Fruit fly (Drosophila melanogaster) whole organism, embryonic: ENCODE data around the gene Arpc2.

Source experiments
- ATbp ChIP-seq: fragments of 200-800 bp; sonication (Bioruptor generic); optimal IDR thresholded peaks from 2 replicates; lab custom pipeline; 2017; ENCODE audit warnings: missing biosample characterization, mild to moderate bottlenecking, missing genetic modification characterization, missing genetic modification reagents
- Adf1 ChIP-seq: fragments of 200-800 bp; sonication (Bioruptor generic); IDR thresholded peaks from 2 replicates; pipeline ENCODE4 v1.3.6; 2022; ENCODE audit warnings: missing biosample characterization, missing genetic modification characterization
- Bgb ChIP-seq: fragments of 200-800 bp; sonication (Bioruptor generic); IDR thresholded peaks from 2 replicates; pipeline ENCODE4 v1.3.6; 2022; ENCODE audit warnings: missing biosample characterization, missing genetic modification characterization; ENCODE audit not compliant: partially characterized antibody
- CG1024 ChIP-seq: fragments of 200-800 bp; sonication (Bioruptor generic); IDR thresholded peaks from 2 replicates; pipeline ENCODE4 v1.3.6; 2022; ENCODE audit warnings: missing biosample characterization, missing genetic modification characterization
- CG10543 ChIP-seq: fragments of 200-800 bp; sonication (Bioruptor generic); optimal IDR thresholded peaks from 3 replicates; lab custom pipeline; 2017; ENCODE audit warnings: missing biosample characterization, mild to moderate bottlenecking, missing genetic modification characterization, moderate library complexity
- CG11504 ChIP-seq: fragments of 200-800 bp; sonication (Bioruptor generic); optimal IDR thresholded peaks from 3 replicates; lab custom pipeline; 2019; ENCODE audit warnings: missing biosample characterization, mild to moderate bottlenecking, missing genetic modification characterization, moderate library complexity
- CG12769 ChIP-seq: fragments of 200-800 bp; sonication (Bioruptor generic); optimal IDR thresholded peaks from 2 replicates; lab custom pipeline; 2019; ENCODE audit warnings: missing biosample characterization, mild to moderate bottlenecking, missing genetic modification characterization, moderate library complexity
- CG13123 ChIP-seq: fragments of 200-800 bp; sonication (Bioruptor generic); optimal IDR thresholded peaks from 2 replicates; lab custom pipeline; 2016; ENCODE audit warnings: missing biosample characterization, missing genetic modification characterization
- CG13287 ChIP-seq: fragments of 200-800 bp; sonication (Bioruptor generic); IDR thresholded peaks from 2 replicates; pipeline ENCODE4 v1.3.6; 2022; ENCODE audit warnings: missing biosample characterization, missing genetic modification characterization; ENCODE audit not compliant: partially characterized antibody
- CG14014 ChIP-seq: fragments of 200-800 bp; sonication (Bioruptor generic); IDR thresholded peaks from 2 replicates; pipeline ENCODE4 v1.3.6; 2022; ENCODE audit warnings: missing biosample characterization, missing genetic modification characterization
- CG14050 ChIP-seq: fragments of 200-800 bp; sonication (Bioruptor generic); IDR thresholded peaks from 3 replicates; pipeline ENCODE4 v1.3.6; 2022; ENCODE audit warnings: missing biosample characterization, missing genetic modification characterization
- CG15073 ChIP-seq: fragments of 200-800 bp; sonication (Bioruptor generic); optimal IDR thresholded peaks from 2 replicates; lab custom pipeline; 2016; ENCODE audit warnings: missing biosample characterization, missing genetic modification characterization
- CG2120 ChIP-seq: fragments of 200-800 bp; sonication (Bioruptor generic); optimal IDR thresholded peaks from 3 replicates; lab custom pipeline; 2016; ENCODE audit warnings: missing biosample characterization, missing genetic modification characterization
- CG3065 ChIP-seq: fragments of 200-800 bp; sonication (Bioruptor generic); optimal IDR thresholded peaks from 2 replicates; lab custom pipeline; 2016; ENCODE audit warnings: missing biosample characterization, missing genetic modification characterization
- CG33557 ChIP-seq: fragments of 200-800 bp; sonication (Bioruptor generic); optimal IDR thresholded peaks from 2 replicates; lab custom pipeline; 2019; ENCODE audit warnings: missing biosample characterization, mild to moderate bottlenecking, missing genetic modification characterization, moderate library complexity
- CG3995 ChIP-seq: fragments of 200-800 bp; sonication (Bioruptor generic); optimal IDR thresholded peaks from 3 replicates; lab custom pipeline; 2016; ENCODE audit warnings: missing biosample characterization, missing genetic modification characterization
- CG5180 ChIP-seq: fragments of 200-800 bp; sonication (Bioruptor generic); optimal IDR thresholded peaks from 3 replicates; lab custom pipeline; 2017; ENCODE audit warnings: missing biosample characterization, missing genetic modification characterization, mild to moderate bottlenecking, moderate library complexity, missing genetic modification reagents
- CG6683 ChIP-seq: fragments of 200-800 bp; sonication (Bioruptor generic); optimal IDR thresholded peaks from 2 replicates; lab custom pipeline; 2017; ENCODE audit warnings: missing biosample characterization, mild to moderate bottlenecking, missing genetic modification characterization, missing genetic modification reagents
- CG7372 ChIP-seq: fragments of 200-800 bp; sonication (Bioruptor generic); IDR thresholded peaks from 2 replicates; pipeline ENCODE4 v1.3.6; 2022; ENCODE audit warnings: missing biosample characterization, missing genetic modification characterization
- CG8478 ChIP-seq: fragments of >200 bp; optimal IDR thresholded peaks from 2 replicates; lab custom pipeline; 2018
- CG9727 ChIP-seq: fragments of 200-800 bp; sonication (Bioruptor generic); optimal IDR thresholded peaks from 3 replicates; lab custom pipeline; 2017; ENCODE audit warnings: missing biosample characterization, mild to moderate bottlenecking, missing genetic modification characterization
- CrebB ChIP-seq: fragments of 200-800 bp; sonication (Bioruptor generic); optimal IDR thresholded peaks from 3 replicates; lab custom pipeline; 2018; ENCODE audit warnings: missing biosample characterization, mild to moderate bottlenecking, missing genetic modification characterization
- Deaf1 ChIP-seq: fragments of 200-800 bp; optimal IDR thresholded peaks from 3 replicates; lab custom pipeline; 2019; ENCODE audit warnings: missing biosample characterization, mild to moderate bottlenecking, missing genetic modification characterization, moderate library complexity
- Dref ChIP-seq: fragments of 200-800 bp; sonication (Bioruptor generic); IDR thresholded peaks from 2 replicates; pipeline ENCODE4 v1.3.6; 2022; ENCODE audit warnings: missing biosample characterization, missing genetic modification characterization
- Hand ChIP-seq: fragments of 200-800 bp; sonication (Bioruptor generic); optimal IDR thresholded peaks from 2 replicates; lab custom pipeline; 2017; ENCODE audit warnings: mild to moderate bottlenecking, missing biosample characterization, missing genetic modification reagents, missing genetic modification characterization
- HmgZ ChIP-seq: fragments of 200-800 bp; sonication (Bioruptor generic); optimal IDR thresholded peaks from 2 replicates; lab custom pipeline; 2018; ENCODE audit warnings: missing biosample characterization, mild to moderate bottlenecking, missing genetic modification characterization
- Hr39 ChIP-seq: fragments of >200 bp; optimal IDR thresholded peaks from 2 replicates; lab custom pipeline; 2017
- Hr78 ChIP-seq, 2 experiments: fragments of 200-800 bp in 1 of 2; fragments of >200 bp in 1 of 2; sonication (Bioruptor generic) in 1 of 2; optimal IDR thresholded peaks; 2 replicates each; lab custom pipeline; 2017 to 2019; ENCODE audit warnings: missing biosample characterization in 2 of 2, missing genetic modification characterization in 2 of 2, mild to moderate bottlenecking in 1 of 2, moderate library complexity in 1 of 2
- Jarid2 ChIP-seq: fragments of 200-800 bp; sonication (Bioruptor generic); optimal IDR thresholded peaks from 3 replicates; lab custom pipeline; 2017; ENCODE audit warnings: mild to moderate bottlenecking, missing biosample characterization, missing genetic modification reagents, missing genetic modification characterization
- Med ChIP-seq: fragments of 200-800 bp; sonication (Bioruptor generic); peaks from one replicate; lab custom pipeline; 2016; ENCODE audit warnings: missing biosample characterization, missing genetic modification characterization, mild to moderate bottlenecking, inconsistent platforms, moderate library complexity
- Pdp1 ChIP-seq, 2 experiments: fragments of 200-800 bp; sonication (Bioruptor generic); optimal IDR thresholded peaks; 3 replicates each; lab custom pipeline; 2016; ENCODE audit warnings: missing biosample characterization in 2 of 2, missing genetic modification characterization in 2 of 2, mild to moderate bottlenecking in 1 of 2, moderate library complexity in 1 of 2
- Ptx1 ChIP-seq: fragments of 200-800 bp; sonication (Bioruptor generic); IDR thresholded peaks from 2 replicates; pipeline ENCODE4 v1.3.6; 2022; ENCODE audit warnings: missing biosample characterization, missing genetic modification characterization
- Rfx ChIP-seq: fragments of 200-800 bp; sonication (Bioruptor generic); IDR thresholded peaks from 2 replicates; pipeline ENCODE4 v1.3.6; 2022; ENCODE audit warnings: missing biosample characterization, missing genetic modification characterization
- Trl ChIP-seq, 3 experiments: fragments of >200 bp in 2 of 3; fragments of 200-800 bp in 1 of 3; sonication (Bioruptor generic) in 1 of 3; optimal IDR thresholded peaks; 2 replicates in 1 of 3; 3 replicates in 2 of 3; lab custom pipeline; 2016 to 2017; ENCODE audit warnings: missing biosample characterization in 1 of 3, missing genetic modification characterization in 1 of 3
- abd-A ChIP-seq: fragments of 200-800 bp; sonication (Bioruptor generic); optimal IDR thresholded peaks from 3 replicates; lab custom pipeline; 2019; ENCODE audit warnings: missing biosample characterization, mild to moderate bottlenecking, missing genetic modification characterization, moderate library complexity
- br ChIP-seq: fragments of >200 bp; optimal IDR thresholded peaks from 2 replicates; lab custom pipeline; 2017
- gro ChIP-seq: fragments of 200-800 bp; sonication (Bioruptor generic); optimal IDR thresholded peaks from 2 replicates; lab custom pipeline; 2016; ENCODE audit warnings: missing biosample characterization, missing genetic modification characterization
- gsb-n ChIP-seq: fragments of 200-800 bp; sonication (Bioruptor generic); optimal IDR thresholded peaks from 3 replicates; lab custom pipeline; 2018; ENCODE audit warnings: missing biosample characterization, mild to moderate bottlenecking, missing genetic modification characterization
- kay ChIP-seq: fragments of 200-800 bp; sonication (Bioruptor generic); optimal IDR thresholded peaks from 2 replicates; lab custom pipeline; 2016; ENCODE audit warnings: missing biosample characterization, missing genetic modification characterization
- p53 ChIP-seq: fragments of 200-800 bp; sonication (Bioruptor generic); optimal IDR thresholded peaks from 2 replicates; lab custom pipeline; 2016; ENCODE audit warnings: missing biosample characterization, missing genetic modification characterization
- sc ChIP-seq, 3 experiments: fragments of >200 bp in 2 of 3; fragments of 200-800 bp in 1 of 3; sonication (Bioruptor generic) in 1 of 3; optimal IDR thresholded peaks; 2 replicates in 2 of 3; 3 replicates in 1 of 3; lab custom pipeline; 2017; ENCODE audit warnings: mild to moderate bottlenecking in 1 of 3, missing biosample characterization in 1 of 3, missing genetic modification characterization in 1 of 3, missing genetic modification reagents in 1 of 3
- sens ChIP-seq: fragments of 200-800 bp; sonication (Bioruptor generic); peaks from one replicate; lab custom pipeline; 2016; ENCODE audit warnings: missing biosample characterization, missing genetic modification characterization
- slbo ChIP-seq: fragments of 200-800 bp; sonication (Bioruptor generic); IDR thresholded peaks from 2 replicates; pipeline ENCODE4 v1.3.6; 2022; ENCODE audit warnings: missing biosample characterization, missing genetic modification characterization
- slp2 ChIP-seq: fragments of 200-800 bp; sonication (Bioruptor generic); optimal IDR thresholded peaks from 2 replicates; lab custom pipeline; 2016; ENCODE audit warnings: missing biosample characterization, missing genetic modification characterization
- sna ChIP-seq: fragments of 200-800 bp; sonication (Bioruptor generic); IDR thresholded peaks from 2 replicates; pipeline ENCODE4 v1.3.6; 2022; ENCODE audit warnings: missing biosample characterization, missing genetic modification characterization; ENCODE audit not compliant: partially characterized antibody
- sob ChIP-seq: fragments of 200-800 bp; sonication (Bioruptor generic); IDR thresholded peaks from 2 replicates; pipeline ENCODE4 v1.3.6; 2022; ENCODE audit warnings: missing biosample characterization, missing genetic modification characterization
- sr ChIP-seq: fragments of 200-800 bp; sonication (Bioruptor generic); IDR thresholded peaks from 3 replicates; pipeline ENCODE4 v1.3.6; 2022; ENCODE audit warnings: missing biosample characterization, missing genetic modification characterization
- sug ChIP-seq: fragments of 200-800 bp; optimal IDR thresholded peaks from 2 replicates; lab custom pipeline; 2019; ENCODE audit warnings: missing biosample characterization, mild to moderate bottlenecking, missing genetic modification characterization, moderate library complexity
- tna ChIP-seq: fragments of 200-800 bp; sonication (Bioruptor generic); IDR thresholded peaks from 2 replicates; pipeline ENCODE4 v1.3.6; 2022; ENCODE audit warnings: missing biosample characterization, missing genetic modification characterization; ENCODE audit not compliant: partially characterized antibody
- unpg ChIP-seq: fragments of 200-800 bp; sonication (Bioruptor generic); optimal IDR thresholded peaks from 3 replicates; lab custom pipeline; 2018; ENCODE audit warnings: missing biosample characterization, mild to moderate bottlenecking, missing genetic modification characterization, moderate library complexity

The Arpc2 gene

DNA sequence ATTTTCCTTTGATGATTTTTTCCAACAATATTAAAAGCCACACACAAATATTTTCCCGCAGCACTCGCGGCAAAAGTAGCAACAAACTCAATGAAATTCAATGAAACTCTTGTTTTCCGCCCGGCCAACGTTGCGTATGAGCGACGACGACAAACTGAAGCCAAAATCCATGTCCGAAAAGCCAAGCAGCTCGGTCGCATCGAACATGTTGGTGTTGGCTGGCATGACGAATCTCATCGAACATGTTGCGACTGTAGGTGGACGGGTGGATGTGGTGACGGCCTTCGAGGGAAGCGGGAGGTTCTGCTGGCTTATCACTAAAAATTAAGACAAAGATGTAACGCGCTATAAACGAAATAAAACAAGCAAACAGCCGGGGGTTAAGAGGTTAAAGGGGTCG lies 17.6 kb upstream of the Arpc2 start (continued):
- TF ChIP-seq CG10543 (GFP tag; lab: Kevin White, UChicago), result no peak
- TF ChIP-seq sna (GFP tag; lab: Robert Waterston, UW), result no peak
- peak; percentile 40; the same call in 1 of the 2 replicates for TF ChIP-seq Rfx (GFP tag; lab: Robert Waterston, UW)
- no peak for TF ChIP-seq CG15073 (GFP tag; lab: Kevin White, UChicago)
- no peak for TF ChIP-seq br (lab: Kevin White, UChicago)
- peak; percentile 11 for TF ChIP-seq CG3995
- TF ChIP-seq sens, result peak; percentile 36
- peak; percentile 78 for TF ChIP-seq CG7372 (GFP tag; lab: Robert Waterston, UW)
- peak; percentile 55; the same call in 1 of the 2 replicates for TF ChIP-seq Bgb (GFP tag; lab: Robert Waterston, UW)
- TF ChIP-seq p53 (GFP tag; lab: Kevin White, UChicago), result no peak
- no peak for TF ChIP-seq CG33557 (GFP tag; lab: Kevin White, UChicago)
- TF ChIP-seq CG13287 (GFP tag; lab: Robert Waterston, UW), result peak; percentile 31; the same call in 1 of the 2 replicates
- no peak for TF ChIP-seq CG14050 (GFP tag; lab: Robert Waterston, UW)
- TF ChIP-seq CG3065, result no peak
- no peak for TF ChIP-seq CG13123
- no peak for TF ChIP-seq Trl (optimal IDR thresholded peaks at IDR 0.05; lab: Kevin White, UChicago)
- no peak for TF ChIP-seq Trl (GFP tag; optimal IDR thresholded peaks at IDR 0.05; lab: Kevin White, UChicago)
- no peak for TF ChIP-seq Dref (GFP tag; lab: Robert Waterston, UW)
- no peak for TF ChIP-seq ATbp (GFP tag; lab: Kevin White, UChicago)
- TF ChIP-seq Jarid2 (GFP tag; lab: Kevin White, UChicago), result peak; percentile 89
- TF ChIP-seq Pdp1 (GFP tag; optimal IDR thresholded peaks at IDR 0.05; lab: Kevin White, UChicago), result peak in 1 of 2 experiments; percentile 15
- TF ChIP-seq kay (GFP tag; lab: Kevin White, UChicago), result peak; percentile 61
- no peak for TF ChIP-seq CG6683 (GFP tag; lab: Kevin White, UChicago)
- TF ChIP-seq Hr39 (lab: Kevin White, UChicago), result no peak
- TF ChIP-seq slbo (GFP tag; lab: Robert Waterston, UW), result no peak
- TF ChIP-seq CG9727, result no peak
- TF ChIP-seq sug (tag; lab: Kevin White, UChicago), result peak; percentile 33
- peak; percentile 2 for TF ChIP-seq CG2120 (GFP tag; lab: Kevin White, UChicago)
- no peak for TF ChIP-seq Hand (GFP tag; lab: Kevin White, UChicago)
- peak; percentile 99 for TF ChIP-seq CG5180 (GFP tag; lab: Kevin White, UChicago)
- TF ChIP-seq Deaf1, result peak; percentile 53
- TF ChIP-seq gro, result peak; percentile 38
- peak in 1 of 2 experiments; percentile 20 for TF ChIP-seq Hr78 (GFP tag; optimal IDR thresholded peaks at IDR 0.05; lab: Kevin White, UChicago)
- TF ChIP-seq, all 482 proteins: peak for 34

DNA sequence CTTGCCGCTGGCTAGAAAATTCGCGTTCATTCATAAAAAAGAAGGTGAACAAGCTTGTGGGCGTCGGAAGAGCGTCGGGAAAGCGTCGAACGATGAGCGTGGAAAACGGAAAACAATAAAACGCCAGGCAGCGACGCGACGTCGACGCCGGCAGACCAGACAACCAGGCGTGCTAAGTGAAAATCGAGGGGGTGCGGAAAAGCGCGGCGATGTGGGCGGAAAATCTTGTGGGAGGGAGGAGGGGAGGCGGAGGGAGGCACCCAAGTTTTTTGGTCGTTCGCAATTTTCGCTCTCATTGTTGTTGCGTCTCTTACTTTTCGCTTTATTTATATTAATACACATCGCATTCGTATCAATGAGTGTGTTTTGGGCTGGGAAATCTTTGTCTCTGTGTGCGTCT lies 16.0 kb upstream of the Arpc2 start:
- TF ChIP-seq CG8478, result no peak
- TF ChIP-seq sc (optimal IDR thresholded peaks at IDR 0.05; lab: Kevin White, UChicago), result no peak
- TF ChIP-seq sc (GFP tag; optimal IDR thresholded peaks at IDR 0.05; lab: Kevin White, UChicago), result no peak
- no peak for TF ChIP-seq CG13123
- TF ChIP-seq slp2, result no peak
- no peak for TF ChIP-seq CG14014 (GFP tag; lab: Robert Waterston, UW)
- 0 out of 2 replicates have a peak, but pooled peaks have one; percentile 21 for TF ChIP-seq sob
- no peak for TF ChIP-seq Ptx1 (GFP tag; lab: Robert Waterston, UW)
- no peak for TF ChIP-seq gsb-n (tag; lab: Kevin White, UChicago)
- peak; percentile 81 for TF ChIP-seq CG5180 (GFP tag; lab: Kevin White, UChicago)
- TF ChIP-seq unpg, result no peak
- no peak for TF ChIP-seq tna (GFP tag; lab: Robert Waterston, UW)
- no peak for TF ChIP-seq CG1024 (GFP tag; lab: Robert Waterston, UW)
- no peak for TF ChIP-seq CG11504 (tag; lab: Kevin White, UChicago)
- TF ChIP-seq Med (GFP tag; lab: Kevin White, UChicago), result peak; percentile 85
- TF ChIP-seq HmgZ (tag; lab: Kevin White, UChicago), result no peak
- peak; percentile 96 for TF ChIP-seq Adf1 (GFP tag; lab: Robert Waterston, UW)
- TF ChIP-seq CG10543 (GFP tag; lab: Kevin White, UChicago), result peak; percentile 65
- no peak for TF ChIP-seq CrebB (tag; lab: Kevin White, UChicago)
- peak; percentile 81 for TF ChIP-seq abd-A (tag; lab: Kevin White, UChicago)
- TF ChIP-seq CG12769, result peak; percentile 22
- peak; percentile 100 for TF ChIP-seq sr
